Fruit fly (Drosophila melanogaster) Kc167 (cell line): ENCODE measurements around the gene CG14817.

Experiments used
- Sin3A ChIP-seq: fragments of >200 bp; optimal IDR thresholded peaks from 2 replicates; lab custom pipeline; 2018; ENCODE audit warnings: missing external identifiers
- insv ChIP-seq: fragments of >200 bp; optimal IDR thresholded peaks from 3 replicates; lab custom pipeline; 2018; ENCODE audit warnings: missing external identifiers
- psq ChIP-seq: fragments of >200 bp; optimal IDR thresholded peaks from 2 replicates; lab custom pipeline; 2017; ENCODE audit warnings: missing external identifiers

DNA sequence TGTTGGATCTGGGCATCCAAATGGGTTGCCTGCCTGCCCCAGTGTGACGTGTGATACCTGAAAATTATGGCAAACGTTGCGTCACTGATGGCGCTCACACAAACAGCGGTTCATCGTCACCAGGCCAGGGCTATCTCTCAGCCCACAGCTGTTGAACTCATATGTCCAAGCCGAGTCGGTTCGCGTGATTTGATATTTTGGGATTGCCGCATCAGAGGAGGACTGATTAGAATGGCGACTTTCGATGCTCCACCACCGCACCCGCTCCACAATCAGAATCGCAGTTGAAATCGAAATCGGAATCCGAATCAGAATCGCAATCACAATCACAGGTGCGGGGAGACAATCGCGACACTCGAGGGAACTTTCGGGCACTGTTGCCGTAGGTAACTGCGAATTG, 29.3 kb downstream of the CG14817 start:
- TF ChIP-seq insv (lab: Kevin White, UChicago) (no peak), psq (lab: Kevin White, UChicago) (no peak), Sin3A (lab: Kevin White, UChicago) (no peak)
